Fruit fly (Drosophila melanogaster) whole organism, embryonic: Measurements from ENCODE around the gene Pis.

Source experiments
- Adf1 ChIP-seq: fragments of 200-800 bp; sonication (Bioruptor generic); IDR thresholded peaks from 2 replicates; pipeline ENCODE4 v1.3.6; 2022; ENCODE audit warnings: missing biosample characterization, missing genetic modification characterization
- Bdp1 ChIP-seq: fragments of 200-800 bp; sonication (Bioruptor generic); optimal IDR thresholded peaks from 3 replicates; lab custom pipeline; 2016; ENCODE audit warnings: missing biosample characterization, missing genetic modification characterization
- CG10274 ChIP-seq: fragments of 200-800 bp; sonication (Bioruptor generic); optimal IDR thresholded peaks from 3 replicates; lab custom pipeline; 2017; ENCODE audit warnings: missing biosample characterization, mild to moderate bottlenecking, missing genetic modification characterization
- CG10959 ChIP-seq: fragments of 200-800 bp; sonication (Bioruptor generic); IDR thresholded peaks from 2 replicates; pipeline ENCODE4 v1.3.6; 2022; ENCODE audit warnings: missing biosample characterization, missing genetic modification characterization
- CG12219 ChIP-seq: fragments of 200-800 bp; sonication (Bioruptor generic); optimal IDR thresholded peaks from 3 replicates; lab custom pipeline; 2018; ENCODE audit warnings: missing biosample characterization, mild to moderate bottlenecking, missing genetic modification characterization
- CG14014 ChIP-seq: fragments of 200-800 bp; sonication (Bioruptor generic); IDR thresholded peaks from 2 replicates; pipeline ENCODE4 v1.3.6; 2022; ENCODE audit warnings: missing biosample characterization, missing genetic modification characterization
- CG14050 ChIP-seq: fragments of 200-800 bp; sonication (Bioruptor generic); IDR thresholded peaks from 3 replicates; pipeline ENCODE4 v1.3.6; 2022; ENCODE audit warnings: missing biosample characterization, missing genetic modification characterization
- CG14710 ChIP-seq: fragments of 200-800 bp; sonication (Bioruptor generic); optimal IDR thresholded peaks from 3 replicates; lab custom pipeline; 2019; ENCODE audit warnings: missing biosample characterization, mild to moderate bottlenecking, missing genetic modification characterization, moderate library complexity
- CG14965 ChIP-seq: fragments of 200-800 bp; sonication (Bioruptor generic); optimal IDR thresholded peaks from 2 replicates; lab custom pipeline; 2016; ENCODE audit warnings: missing biosample characterization, missing genetic modification characterization, borderline replicate concordance
- CG15514 ChIP-seq: fragments of 200-800 bp; sonication (Bioruptor generic); optimal IDR thresholded peaks from 3 replicates; lab custom pipeline; 2017; ENCODE audit warnings: missing biosample characterization, missing genetic modification characterization, mild to moderate bottlenecking, moderate library complexity, missing genetic modification reagents
- CG16863 ChIP-seq: fragments of 200-800 bp; sonication (Bioruptor generic); optimal IDR thresholded peaks from 3 replicates; lab custom pipeline; 2016; ENCODE audit warnings: missing biosample characterization, missing genetic modification characterization
- CG17361 ChIP-seq: fragments of 200-800 bp; sonication (Bioruptor generic); IDR thresholded peaks from 3 replicates; pipeline ENCODE4 v1.3.6; 2022; ENCODE audit warnings: missing biosample characterization, missing genetic modification characterization
- CG17829 ChIP-seq: fragments of 200-800 bp; optimal IDR thresholded peaks from 2 replicates; lab custom pipeline; 2019; ENCODE audit warnings: missing biosample characterization, mild to moderate bottlenecking, missing genetic modification characterization, moderate library complexity
- CG18262 ChIP-seq: fragments of 200-800 bp; optimal IDR thresholded peaks from 3 replicates; lab custom pipeline; 2019; ENCODE audit warnings: missing biosample characterization, mild to moderate bottlenecking, missing genetic modification characterization, moderate library complexity
- CG2889 ChIP-seq: fragments of 200-800 bp; sonication (Bioruptor generic); IDR thresholded peaks from 3 replicates; pipeline ENCODE4 v1.3.6; 2022; ENCODE audit warnings: missing biosample characterization, missing genetic modification characterization
- CG31224 ChIP-seq: fragments of 200-800 bp; sonication (Bioruptor generic); IDR thresholded peaks from 2 replicates; pipeline ENCODE4 v1.3.6; 2022; ENCODE audit warnings: missing biosample characterization, missing genetic modification characterization
- CG31441 ChIP-seq: fragments of 200-800 bp; sonication (Bioruptor generic); IDR thresholded peaks from 2 replicates; pipeline ENCODE4 v1.3.6; 2022; ENCODE audit warnings: missing biosample characterization, missing genetic modification characterization
- CG3163 ChIP-seq: fragments of 200-800 bp; sonication (Bioruptor generic); optimal IDR thresholded peaks from 3 replicates; lab custom pipeline; 2016; ENCODE audit warnings: missing biosample characterization, missing genetic modification characterization
- CG3281 ChIP-seq: fragments of 200-800 bp; sonication (Bioruptor generic); optimal IDR thresholded peaks from 3 replicates; lab custom pipeline; 2017; ENCODE audit warnings: missing biosample characterization, mild to moderate bottlenecking, missing genetic modification characterization
- CG4617 ChIP-seq: fragments of 200-800 bp; sonication (Bioruptor generic); optimal IDR thresholded peaks from 3 replicates; lab custom pipeline; 2016; ENCODE audit warnings: missing biosample characterization, missing genetic modification characterization, borderline replicate concordance
- CG4820 ChIP-seq: fragments of 200-800 bp; sonication (Bioruptor generic); optimal IDR thresholded peaks from 3 replicates; lab custom pipeline; 2016; ENCODE audit warnings: missing biosample characterization, missing genetic modification characterization
- CG6254 ChIP-seq: fragments of 200-800 bp; sonication (Bioruptor generic); optimal IDR thresholded peaks from 3 replicates; lab custom pipeline; 2017; ENCODE audit warnings: mild to moderate bottlenecking, missing biosample characterization, missing genetic modification reagents, missing genetic modification characterization
- CG7372 ChIP-seq: fragments of 200-800 bp; sonication (Bioruptor generic); IDR thresholded peaks from 2 replicates; pipeline ENCODE4 v1.3.6; 2022; ENCODE audit warnings: missing biosample characterization, missing genetic modification characterization
- CG8388 ChIP-seq: fragments of 200-800 bp; sonication (Bioruptor generic); optimal IDR thresholded peaks from 2 replicates; lab custom pipeline; 2019; ENCODE audit warnings: missing biosample characterization, mild to moderate bottlenecking, missing genetic modification characterization, moderate library complexity
- CG8924 ChIP-seq: fragments of 200-800 bp; optimal IDR thresholded peaks from 3 replicates; lab custom pipeline; 2019; ENCODE audit warnings: missing biosample characterization, mild to moderate bottlenecking, missing genetic modification characterization, moderate library complexity
- D19A ChIP-seq: fragments of 200-800 bp; optimal IDR thresholded peaks from 3 replicates; lab custom pipeline; 2019; ENCODE audit warnings: missing biosample characterization, mild to moderate bottlenecking, missing genetic modification characterization, moderate library complexity
- D19B ChIP-seq: fragments of 200-800 bp; sonication (Bioruptor generic); optimal IDR thresholded peaks from 2 replicates; lab custom pipeline; 2017; ENCODE audit warnings: missing biosample characterization, mild to moderate bottlenecking, missing genetic modification characterization
- Dll ChIP-seq: fragments of 200-800 bp; sonication (Bioruptor generic); IDR thresholded peaks from 4 replicates; pipeline ENCODE4 v1.3.6; 2022; ENCODE audit warnings: missing biosample characterization, missing genetic modification characterization; ENCODE audit not compliant: partially characterized antibody
- Hey ChIP-seq: fragments of 200-800 bp; sonication (Bioruptor generic); optimal IDR thresholded peaks from 3 replicates; lab custom pipeline; 2018; ENCODE audit warnings: missing biosample characterization, mild to moderate bottlenecking, missing genetic modification characterization
- Lpt ChIP-seq: fragments of >200 bp; optimal IDR thresholded peaks from 2 replicates; lab custom pipeline; 2018; ENCODE audit warnings: missing biosample characterization, missing genetic modification characterization
- Nf-YC ChIP-seq: fragments of 200-800 bp; optimal IDR thresholded peaks from 3 replicates; lab custom pipeline; 2019; ENCODE audit warnings: missing biosample characterization, mild to moderate bottlenecking, missing genetic modification characterization, moderate library complexity
- Tbp ChIP-seq: fragments of >200 bp; optimal IDR thresholded peaks from 2 replicates; lab custom pipeline; 2018; ENCODE audit warnings: missing biosample characterization, missing genetic modification characterization
- caup ChIP-seq: fragments of 200-800 bp; sonication (Bioruptor generic); optimal IDR thresholded peaks from 3 replicates; lab custom pipeline; 2017; ENCODE audit warnings: missing biosample characterization, mild to moderate bottlenecking, missing genetic modification characterization, moderate library complexity; ENCODE audit not compliant: severe bottlenecking
- cg ChIP-seq: fragments of 200-800 bp; sonication (Bioruptor generic); optimal IDR thresholded peaks from 3 replicates; lab custom pipeline; 2019; ENCODE audit warnings: missing biosample characterization, mild to moderate bottlenecking, missing genetic modification characterization, moderate library complexity
- chm ChIP-seq: fragments of 200-800 bp; sonication (Bioruptor generic); IDR thresholded peaks from 2 replicates; pipeline ENCODE4 v1.3.6; 2022; ENCODE audit warnings: missing biosample characterization, missing genetic modification characterization
- dimm ChIP-seq: fragments of 200-800 bp; sonication (Bioruptor generic); IDR thresholded peaks from 2 replicates; pipeline ENCODE4 v1.3.6; 2022; ENCODE audit warnings: missing biosample characterization, missing genetic modification characterization
- dysf ChIP-seq: fragments of 200-800 bp; sonication (Bioruptor generic); IDR thresholded peaks from 3 replicates; pipeline ENCODE4 v1.3.6; 2022; ENCODE audit warnings: missing biosample characterization, missing genetic modification characterization
- fd102C ChIP-seq: fragments of 200-800 bp; sonication (Bioruptor generic); optimal IDR thresholded peaks from 2 replicates; lab custom pipeline; 2018; ENCODE audit warnings: missing biosample characterization, mild to moderate bottlenecking, missing genetic modification characterization, moderate library complexity
- gro ChIP-seq: fragments of 200-800 bp; sonication (Bioruptor generic); optimal IDR thresholded peaks from 2 replicates; lab custom pipeline; 2016; ENCODE audit warnings: missing biosample characterization, missing genetic modification characterization
- gsb ChIP-seq: fragments of 200-800 bp; sonication (Bioruptor generic); IDR thresholded peaks from 2 replicates; pipeline ENCODE4 v1.3.6; 2022; ENCODE audit warnings: missing biosample characterization, missing genetic modification characterization
- gt ChIP-seq: fragments of 200-800 bp; sonication (Bioruptor generic); IDR thresholded peaks from 2 replicates; pipeline ENCODE4 v1.3.6; 2022; ENCODE audit warnings: missing biosample characterization, missing genetic modification characterization
- her ChIP-seq: fragments of 200-800 bp; sonication (Bioruptor generic); optimal IDR thresholded peaks from 2 replicates; lab custom pipeline; 2016; ENCODE audit warnings: missing biosample characterization, missing genetic modification characterization
- insv ChIP-seq, 2 experiments: fragments of 200-800 bp; sonication (Bioruptor generic); optimal IDR thresholded peaks; 3 replicates each; lab custom pipeline; 2016 to 2018; ENCODE audit warnings: missing biosample characterization in 2 of 2, missing genetic modification characterization in 2 of 2
- phol ChIP-seq: fragments of 200-800 bp; sonication (Bioruptor generic); optimal IDR thresholded peaks from 3 replicates; lab custom pipeline; 2018; ENCODE audit warnings: missing biosample characterization, mild to moderate bottlenecking, missing genetic modification characterization, moderate library complexity
- pum ChIP-seq: fragments of 200-800 bp; sonication (Bioruptor generic); optimal IDR thresholded peaks from 2 replicates; lab custom pipeline; 2016; ENCODE audit warnings: missing biosample characterization, missing genetic modification characterization
- repo ChIP-seq: fragments of 200-800 bp; sonication (Bioruptor generic); optimal IDR thresholded peaks from 2 replicates; lab custom pipeline; 2016; ENCODE audit warnings: missing biosample characterization, missing genetic modification characterization
- ro ChIP-seq: fragments of 200-800 bp; sonication (Bioruptor generic); IDR thresholded peaks from 2 replicates; pipeline ENCODE4 v1.3.6; 2022; ENCODE audit warnings: missing biosample characterization, missing genetic modification characterization
- slbo ChIP-seq: fragments of 200-800 bp; sonication (Bioruptor generic); IDR thresholded peaks from 2 replicates; pipeline ENCODE4 v1.3.6; 2022; ENCODE audit warnings: missing biosample characterization, missing genetic modification characterization
- tin ChIP-seq: fragments of 200-800 bp; sonication (Bioruptor generic); optimal IDR thresholded peaks from 3 replicates; lab custom pipeline; 2016; ENCODE audit warnings: missing biosample characterization, missing genetic modification characterization
- tup ChIP-seq: fragments of 200-800 bp; sonication (Bioruptor generic); optimal IDR thresholded peaks from 2 replicates; lab custom pipeline; 2016; ENCODE audit warnings: missing biosample characterization, mild to moderate bottlenecking, missing genetic modification characterization, moderate library complexity
- zfh2 ChIP-seq: fragments of 200-800 bp; sonication (Bioruptor generic); optimal IDR thresholded peaks from 2 replicates; lab custom pipeline; 2016; ENCODE audit warnings: missing biosample characterization, missing genetic modification characterization

Gene Pis

DNA sequence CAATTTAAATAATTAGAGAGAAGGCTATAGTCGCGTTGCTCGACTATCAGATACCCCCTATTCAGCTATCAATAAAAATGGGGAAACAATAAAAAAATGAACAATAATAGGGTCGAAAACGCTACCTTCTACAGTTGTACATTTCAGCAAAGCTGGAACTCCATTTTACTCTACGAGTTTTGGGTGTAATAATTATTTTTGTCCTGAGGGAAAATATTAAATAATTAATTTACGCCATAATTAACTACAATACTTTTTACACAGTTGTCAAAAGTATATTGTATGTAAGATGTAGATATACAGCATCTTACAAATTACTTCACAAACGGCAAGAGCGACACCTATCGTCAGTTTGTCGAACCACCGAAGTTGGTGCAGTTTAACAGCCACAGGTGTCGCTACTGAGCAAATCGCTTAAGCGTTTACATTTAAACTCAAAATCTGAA lies 50.2 kb downstream of the Pis start (continued):
- 0 out of 3 replicates have a peak, but pooled peaks have one; percentile 24 for TF ChIP-seq CG17361 (GFP tag; lab: Robert Waterston, UW)
- no peak for TF ChIP-seq CG15514 (GFP tag; lab: Kevin White, UChicago)
- TF ChIP-seq tin = peak; percentile 42
- TF ChIP-seq Bdp1 (GFP tag; lab: Kevin White, UChicago) = no peak
- TF ChIP-seq CG14710 (tag; lab: Kevin White, UChicago) = peak; percentile 10
- TF ChIP-seq zfh2 (GFP tag; lab: Kevin White, UChicago) = peak; percentile 1
- TF ChIP-seq gro (GFP tag; lab: Kevin White, UChicago) = no peak
- TF ChIP-seq pum (GFP tag; lab: Kevin White, UChicago) = peak; percentile 32
- TF ChIP-seq CG8924 (tag; lab: Kevin White, UChicago) = no peak
- peak; percentile 29 for TF ChIP-seq CG16863 (GFP tag; lab: Kevin White, UChicago)
- TF ChIP-seq CG31224 (GFP tag; lab: Robert Waterston, UW) = 0 out of 2 replicates have a peak, but pooled peaks have one; percentile 17
- no peak for TF ChIP-seq CG6254 (GFP tag; lab: Kevin White, UChicago)
- TF ChIP-seq CG14965 (GFP tag; lab: Kevin White, UChicago) = no peak
- no peak for TF ChIP-seq CG10959 (GFP tag; lab: Robert Waterston, UW)
- TF ChIP-seq ro (GFP tag; lab: Robert Waterston, UW) = no peak
- no peak for TF ChIP-seq CG31441 (GFP tag; lab: Robert Waterston, UW)
- 0 out of 2 replicates have a peak, but pooled peaks have one; percentile 6 for TF ChIP-seq CG7372 (GFP tag; lab: Robert Waterston, UW)
- no peak for TF ChIP-seq caup
- TF ChIP-seq cg (GFP tag; lab: Kevin White, UChicago) = no peak
- peak; percentile 41 for TF ChIP-seq phol (tag; lab: Kevin White, UChicago)
- no peak for TF ChIP-seq gsb (GFP tag; lab: Robert Waterston, UW)
- peak; percentile 24; the same call in 1 of the 3 replicates for TF ChIP-seq dysf
- TF ChIP-seq dimm (GFP tag; lab: Robert Waterston, UW) = no peak; the same call in 1 of the 2 replicates
- no peak for TF ChIP-seq Adf1
- TF ChIP-seq D19A (tag; lab: Kevin White, UChicago) = no peak
- peak; percentile 31 for TF ChIP-seq CG4820 (GFP tag; lab: Kevin White, UChicago)
- TF ChIP-seq CG10274 (GFP tag; lab: Kevin White, UChicago) = no peak
- no peak for TF ChIP-seq Tbp (GFP tag; lab: Kevin White, UChicago)
- TF ChIP-seq CG8388 (GFP tag; lab: Kevin White, UChicago) = no peak
- peak; percentile 67 for TF ChIP-seq slbo (GFP tag; lab: Robert Waterston, UW)
- TF ChIP-seq CG14014 (GFP tag; lab: Robert Waterston, UW) = no peak
- no peak for TF ChIP-seq repo (GFP tag; lab: Kevin White, UChicago)
- TF ChIP-seq CG3163 (GFP tag; lab: Kevin White, UChicago) = no peak
- no peak for TF ChIP-seq gt (GFP tag; lab: Robert Waterston, UW)
- no peak for TF ChIP-seq her
- peak; percentile 60 for TF ChIP-seq CG17829 (tag; lab: Kevin White, UChicago)
- TF ChIP-seq fd102C (GFP tag; lab: Kevin White, UChicago) = no peak
- TF ChIP-seq chm (GFP tag; lab: Robert Waterston, UW) = no peak
- TF ChIP-seq CG4617 = no peak
- no peak for TF ChIP-seq Lpt
- no peak for TF ChIP-seq Nf-YC (tag; lab: Kevin White, UChicago)
- no peak for TF ChIP-seq CG2889 (GFP tag; lab: Robert Waterston, UW)
- peak; percentile 64; the same call in 3 of the 4 replicates for TF ChIP-seq Dll (GFP tag; lab: Robert Waterston, UW)
- TF ChIP-seq D19B = peak; percentile 33
- no peak for TF ChIP-seq Hey
- no peak for TF ChIP-seq CG3281
- TF ChIP-seq tup (GFP tag; lab: Kevin White, UChicago) = no peak
- TF ChIP-seq insv (GFP tag; optimal IDR thresholded peaks at IDR 0.05; lab: Kevin White, UChicago) = peak in 1 of 2 experiments; percentile 4
- TF ChIP-seq CG12219 (GFP tag; lab: Kevin White, UChicago) = no peak
- TF ChIP-seq CG18262 (tag; lab: Kevin White, UChicago) = peak; percentile 24
- no peak for TF ChIP-seq CG14050 (GFP tag; lab: Robert Waterston, UW)
